Worm (Caenorhabditis elegans): ENCODE measurements around the gene F28H7.2.

DNA sequence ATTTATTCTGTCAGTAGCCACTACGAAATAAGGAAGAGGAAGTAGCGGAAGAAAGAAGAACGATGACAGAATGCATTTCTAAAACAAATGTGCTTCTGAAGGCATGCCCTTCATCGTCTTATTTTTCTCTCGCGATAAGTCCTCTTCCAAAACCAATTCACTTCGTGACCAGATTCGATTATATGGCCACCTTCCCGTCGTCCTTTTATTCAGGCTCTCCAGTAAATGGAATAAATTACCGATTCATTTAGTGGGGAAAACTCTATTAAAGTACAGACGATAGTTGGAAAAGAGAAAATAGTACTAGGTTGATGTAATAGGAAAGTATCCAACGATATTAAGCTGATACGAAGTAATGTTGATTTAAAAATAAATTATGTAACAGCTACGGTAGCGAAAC, 26.4 kb upstream of the F28H7.2 start:
- no peak for TF ChIP-seq ceh-13 (GFP tag; optimal IDR thresholded peaks at IDR 0.05)
- no peak for TF ChIP-seq aly-1 (tag; optimal IDR thresholded peaks at IDR 0.05)
- TF ChIP-seq sea-1 (GFP tag; conservative IDR thresholded peaks at IDR 0.05) = no peak
- TF ChIP-seq ama-1 (optimal IDR thresholded peaks at IDR 0.05) = no peak
- TF ChIP-seq hmbx-1 (tag; optimal IDR thresholded peaks at IDR 0.05) = no peak
- no peak for TF ChIP-seq tbx-37 (GFP tag; conservative IDR thresholded peaks at IDR 0.05)
- TF ChIP-seq ceh-36 (tag; optimal IDR thresholded peaks at IDR 0.05) = no peak
- no peak for TF ChIP-seq hmg-4 (GFP tag; optimal IDR thresholded peaks at IDR 0.05)
- TF ChIP-seq tbx-11 (GFP tag; IDR thresholded peaks at IDR 0.05) = no peak
- no peak for TF ChIP-seq B0310.2 (tag; optimal IDR thresholded peaks at IDR 0.05)
- TF ChIP-seq flt-1 (GFP tag; IDR thresholded peaks at IDR 0.05) = no peak
- TF ChIP-seq ets-7 (tag; optimal IDR thresholded peaks at IDR 0.05) = no peak
- no peak for TF ChIP-seq scrt-1 (GFP tag; IDR thresholded peaks at IDR 0.05)
